Fruit fly (Drosophila melanogaster) whole organism, pupa: Measurements from ENCODE around the gene capu.

ENCODE experiments used
- CG10348 ChIP-seq: fragments of 200-800 bp; sonication (Bioruptor generic); IDR thresholded peaks from 2 replicates; pipeline ENCODE4 v1.3.6; 2022; ENCODE audit warnings: missing biosample characterization, missing genetic modification characterization
- CG12605 ChIP-seq: fragments of 200-800 bp; sonication (Bioruptor generic); IDR thresholded peaks from 2 replicates; pipeline ENCODE4 v1.3.6; 2022; ENCODE audit warnings: missing biosample characterization, missing genetic modification characterization
- CG13204 ChIP-seq: fragments of 200-800 bp; sonication (Bioruptor generic); optimal IDR thresholded peaks from 2 replicates; lab custom pipeline; 2018; ENCODE audit warnings: missing biosample characterization, mild to moderate bottlenecking, missing genetic modification characterization, moderate library complexity
- CG14655 ChIP-seq: fragments of 200-800 bp; sonication (Bioruptor generic); optimal IDR thresholded peaks from 3 replicates; lab custom pipeline; 2017; ENCODE audit warnings: mild to moderate bottlenecking, missing biosample characterization, missing genetic modification reagents, missing genetic modification characterization
- CG15710 ChIP-seq: fragments of 200-800 bp; sonication (Bioruptor generic); optimal IDR thresholded peaks from 2 replicates; lab custom pipeline; 2018; ENCODE audit warnings: missing biosample characterization, mild to moderate bottlenecking, missing genetic modification characterization, moderate library complexity
- CG17806 ChIP-seq: fragments of 200-800 bp; sonication (Bioruptor generic); optimal IDR thresholded peaks from 2 replicates; lab custom pipeline; 2018; ENCODE audit warnings: missing biosample characterization, mild to moderate bottlenecking, missing genetic modification characterization, moderate library complexity
- CG32121 ChIP-seq: fragments of 200-800 bp; sonication (Bioruptor generic); IDR thresholded peaks from 2 replicates; pipeline ENCODE4 v1.3.6; 2022; ENCODE audit warnings: missing biosample characterization, missing genetic modification characterization
- CG34367 ChIP-seq: fragments of 200-800 bp; sonication (Bioruptor generic); optimal IDR thresholded peaks from 2 replicates; lab custom pipeline; 2018; ENCODE audit warnings: missing biosample characterization, mild to moderate bottlenecking, missing genetic modification characterization
- CG4496 ChIP-seq: fragments of 200-800 bp; sonication (Bioruptor generic); IDR thresholded peaks from 3 replicates; pipeline ENCODE4 v1.3.6; 2022; ENCODE audit warnings: missing biosample characterization, missing genetic modification characterization
- CG8159 ChIP-seq: fragments of 200-800 bp; sonication (Bioruptor generic); optimal IDR thresholded peaks from 3 replicates; lab custom pipeline; 2018; ENCODE audit warnings: missing biosample characterization, mild to moderate bottlenecking, missing genetic modification characterization, moderate library complexity
- CG8301 ChIP-seq: fragments of 200-800 bp; sonication (Bioruptor generic); optimal IDR thresholded peaks from 2 replicates; lab custom pipeline; 2018; ENCODE audit warnings: missing biosample characterization, mild to moderate bottlenecking, missing genetic modification characterization
- CG9948 ChIP-seq: fragments of 200-800 bp; sonication (Bioruptor generic); optimal IDR thresholded peaks from 2 replicates; lab custom pipeline; 2018; ENCODE audit warnings: missing biosample characterization, mild to moderate bottlenecking, missing genetic modification characterization, moderate library complexity
- D1 ChIP-seq: fragments of 200-800 bp; sonication (Bioruptor generic); optimal IDR thresholded peaks from 2 replicates; lab custom pipeline; 2018; ENCODE audit warnings: missing biosample characterization, mild to moderate bottlenecking, missing genetic modification characterization, moderate library complexity
- EcR ChIP-seq: fragments of 200-800 bp; sonication (Bioruptor generic); optimal IDR thresholded peaks from 3 replicates; lab custom pipeline; 2019; ENCODE audit warnings: missing biosample characterization, missing genetic modification characterization, mild to moderate bottlenecking, moderate library complexity, missing genetic modification reagents
- Ets98B ChIP-seq: fragments of 200-800 bp; sonication (Bioruptor generic); IDR thresholded peaks from 2 replicates; pipeline ENCODE4 v1.3.6; 2022; ENCODE audit warnings: missing biosample characterization, missing genetic modification characterization
- Pif1A ChIP-seq: fragments of 200-800 bp; sonication (Bioruptor generic); optimal IDR thresholded peaks from 3 replicates; lab custom pipeline; 2016; ENCODE audit warnings: missing biosample characterization, missing genetic modification characterization
- Pif1B ChIP-seq: fragments of 200-800 bp; sonication (Bioruptor generic); optimal IDR thresholded peaks from 3 replicates; lab custom pipeline; 2016; ENCODE audit warnings: missing biosample characterization, missing genetic modification characterization
- Snoo ChIP-seq: fragments of 200-800 bp; sonication (Bioruptor generic); optimal IDR thresholded peaks from 3 replicates; lab custom pipeline; 2017; ENCODE audit warnings: missing biosample characterization, mild to moderate bottlenecking, missing genetic modification characterization, inconsistent platforms
- fd96Ca ChIP-seq: fragments of 200-800 bp; sonication (Bioruptor generic); IDR thresholded peaks from 3 replicates; pipeline ENCODE4 v1.3.6; 2022; ENCODE audit warnings: missing biosample characterization, missing genetic modification characterization
- gl ChIP-seq: fragments of 200-800 bp; sonication (Bioruptor generic); optimal IDR thresholded peaks from 2 replicates; lab custom pipeline; 2018; ENCODE audit warnings: missing biosample characterization, mild to moderate bottlenecking, missing genetic modification characterization
- rn ChIP-seq: fragments of 200-800 bp; sonication (Bioruptor generic); IDR thresholded peaks from 2 replicates; pipeline ENCODE4 v1.3.6; 2022; ENCODE audit warnings: missing biosample characterization, missing genetic modification characterization

Gene capu

dm6 chr2L:3888173-3888572 lies 14.5 kb downstream of the capu start:
- TF ChIP-seq CG12605 (GFP tag; lab: Robert Waterston, UW) (no peak), CG4496 (0 out of 3 replicates have a peak, but pooled peaks have one; percentile 36), fd96Ca (GFP tag; lab: Robert Waterston, UW) (no peak; the same call in 2 of the 3 replicates), CG8301 (no peak)
- TF ChIP-seq, all 21 proteins: peak for 1

dm6 chr2L:3883939-3884338 lies 18.7 kb downstream of the capu start:
- TF ChIP-seq CG8301 = no peak
- no peak for TF ChIP-seq Pif1B
- TF ChIP-seq CG34367 (tag; lab: Kevin White, UChicago) = no peak
- TF ChIP-seq D1 (tag; lab: Kevin White, UChicago) = no peak
- TF ChIP-seq CG17806 (tag; lab: Kevin White, UChicago) = no peak
- TF ChIP-seq CG10348 (GFP tag; lab: Robert Waterston, UW) = no peak
- TF ChIP-seq EcR (GFP tag; lab: Kevin White, UChicago) = no peak
- no peak for TF ChIP-seq CG9948 (tag; lab: Kevin White, UChicago)
- no peak for TF ChIP-seq Ets98B (GFP tag; lab: Robert Waterston, UW)
- TF ChIP-seq CG14655 = no peak
- no peak for TF ChIP-seq Pif1A (GFP tag; lab: Kevin White, UChicago)
- TF ChIP-seq Snoo (tag; lab: Kevin White, UChicago) = no peak

- TF ChIP-seq CG12605 (GFP tag; lab: Robert Waterston, UW) (peak; percentile 80), EcR (GFP tag; lab: Kevin White, UChicago) (no peak), CG15710 (peak; percentile 68), CG10348 (GFP tag; lab: Robert Waterston, UW) (no peak), CG4496 (peak; percentile 86), CG13204 (GFP tag; lab: Kevin White, UChicago) (peak; percentile 13), gl (tag; lab: Kevin White, UChicago) (no peak), CG34367 (tag; lab: Kevin White, UChicago) (peak; percentile 18), CG32121 (peak; percentile 81), CG9948 (tag; lab: Kevin White, UChicago) (peak; percentile 68), CG14655 (peak; percentile 76), Snoo (tag; lab: Kevin White, UChicago) (peak; percentile 29), Pif1B (no peak), Pif1A (GFP tag; lab: Kevin White, UChicago) (peak; percentile 64), rn (GFP tag; lab: Robert Waterston, UW) (peak; percentile 39; the same call in 1 of the 2 replicates), D1 (tag; lab: Kevin White, UChicago) (no peak), CG8301 (peak; percentile 76), fd96Ca (GFP tag; lab: Robert Waterston, UW) (peak; percentile 61), Ets98B (GFP tag; lab: Robert Waterston, UW) (peak; percentile 80), CG8159 (tag; lab: Kevin White, UChicago) (peak; percentile 65), CG17806 (tag; lab: Kevin White, UChicago) (peak; percentile 55)
Observed at dm6 chr2L:3882172-3882571, 20.5 kb downstream of the capu start.

dm6 chr2L:3881164-3881563 lies 21.5 kb downstream of the capu start:
- peak; percentile 39; the same call in 1 of the 2 replicates for TF ChIP-seq CG10348 (GFP tag; lab: Robert Waterston, UW)
- peak; percentile 5 for TF ChIP-seq CG17806 (tag; lab: Kevin White, UChicago)
- TF ChIP-seq Ets98B (GFP tag; lab: Robert Waterston, UW) = peak; percentile 73
- TF ChIP-seq Snoo (tag; lab: Kevin White, UChicago) = no peak
- TF ChIP-seq Pif1A (GFP tag; lab: Kevin White, UChicago) = peak; percentile 42
- TF ChIP-seq CG15710 = peak; percentile 20
- peak; percentile 35 for TF ChIP-seq CG9948 (tag; lab: Kevin White, UChicago)
- TF ChIP-seq EcR (GFP tag; lab: Kevin White, UChicago) = no peak
- TF ChIP-seq CG32121 = peak; percentile 80
- no peak for TF ChIP-seq CG8159 (tag; lab: Kevin White, UChicago)
- no peak for TF ChIP-seq Pif1B
- TF ChIP-seq CG13204 (GFP tag; lab: Kevin White, UChicago) = no peak
- peak; percentile 61 for TF ChIP-seq CG14655
- no peak for TF ChIP-seq CG34367 (tag; lab: Kevin White, UChicago)
- no peak for TF ChIP-seq D1 (tag; lab: Kevin White, UChicago)
- peak; percentile 69 for TF ChIP-seq fd96Ca (GFP tag; lab: Robert Waterston, UW)
- TF ChIP-seq rn (GFP tag; lab: Robert Waterston, UW) = no peak
- peak; percentile 84 for TF ChIP-seq CG4496
- TF ChIP-seq gl (tag; lab: Kevin White, UChicago) = no peak
- TF ChIP-seq CG12605 (GFP tag; lab: Robert Waterston, UW) = peak; percentile 80
- peak; percentile 57 for TF ChIP-seq CG8301
- TF ChIP-seq, all 21 proteins: peak for 12

- TF ChIP-seq CG8159 (tag; lab: Kevin White, UChicago) (peak; percentile 47), CG17806 (tag; lab: Kevin White, UChicago) (peak; percentile 33), CG12605 (GFP tag; lab: Robert Waterston, UW) (no peak), Ets98B (GFP tag; lab: Robert Waterston, UW) (no peak), CG14655 (peak; percentile 35), CG8301 (peak; percentile 1)
Observed at dm6 chr2L:3880048-3880447, 22.6 kb downstream of the capu start.

- TF ChIP-seq CG10348 (GFP tag; lab: Robert Waterston, UW) (no peak), Ets98B (GFP tag; lab: Robert Waterston, UW) (no peak), CG13204 (GFP tag; lab: Kevin White, UChicago) (no peak), D1 (tag; lab: Kevin White, UChicago) (no peak), CG34367 (tag; lab: Kevin White, UChicago) (no peak)
Observed at dm6 chr2L:3877011-3877410, 25.6 kb downstream of the capu start.
